Worm (Caenorhabditis elegans) whole organism, midembryonic: Measurements from ENCODE around the gene C47E12.12.

Source experiments
- T22C8.4 ChIP-seq: fragments of 200-800 bp; sonication (Bioruptor generic); IDR thresholded peaks from 2 replicates; pipeline ENCODE4 v1.3.6; 2022; ENCODE audit warnings: missing genetic modification characterization, missing compliant biosample characterization
- cog-1 ChIP-seq: sonication (generic microtip); optimal IDR thresholded peaks from 2 replicates; lab custom pipeline; 2016; ENCODE audit warnings: missing genetic modification characterization, missing compliant biosample characterization
- flt-1 ChIP-seq: fragments of 200-800 bp; sonication (Bioruptor generic); IDR thresholded peaks from 2 replicates; pipeline ENCODE4 v1.3.6; 2022; ENCODE audit warnings: missing genetic modification characterization, missing compliant biosample characterization
- med-1 ChIP-seq: sonication (generic microtip); optimal IDR thresholded peaks from 2 replicates; lab custom pipeline; 2017; ENCODE audit warnings: missing genetic modification characterization, mild to moderate bottlenecking, missing compliant biosample characterization, antibody characterized with exemption, missing genetic modification reagents; ENCODE audit not compliant: insufficient read depth
- ref-1 ChIP-seq: fragments of 200-800 bp; sonication (Bioruptor generic); conservative IDR thresholded peaks from 2 replicates; pipeline ENCODE4 v1.3.6; 2022; ENCODE audit warnings: missing genetic modification reagents, missing genetic modification characterization, missing compliant biosample characterization
- tab-1 ChIP-seq: fragments of 200-800 bp; sonication (Bioruptor generic); IDR thresholded peaks from 2 replicates; pipeline ENCODE4 v1.3.6; 2022; ENCODE audit warnings: missing genetic modification characterization, missing compliant biosample characterization
- ztf-23 ChIP-seq: fragments of 200-800 bp; sonication (Bioruptor generic); IDR thresholded peaks from 2 replicates; pipeline ENCODE4 v1.3.6; 2022; ENCODE audit warnings: missing genetic modification reagents, missing genetic modification characterization, missing compliant biosample characterization
- ztf-29 ChIP-seq: fragments of 200-800 bp; sonication (Bioruptor generic); IDR thresholded peaks from 2 replicates; pipeline ENCODE4 v1.3.6; 2022; ENCODE audit warnings: missing genetic modification reagents, missing genetic modification characterization, missing compliant biosample characterization

- no peak for TF ChIP-seq flt-1 (GFP tag; lab: Robert Waterston, UW)
- TF ChIP-seq ztf-29 (GFP tag; lab: Robert Waterston, UW), result no peak
- TF ChIP-seq ztf-23 (GFP tag; lab: Robert Waterston, UW), result no peak
- no peak for TF ChIP-seq cog-1 (tag; lab: Kevin White, UChicago)
- no peak for TF ChIP-seq ref-1 (GFP tag; lab: Robert Waterston, UW)
- no peak for TF ChIP-seq tab-1 (GFP tag; lab: Robert Waterston, UW)
- TF ChIP-seq med-1 (GFP tag; lab: Kevin White, UChicago), result no peak
- no peak for TF ChIP-seq T22C8.4 (GFP tag; lab: Robert Waterston, UW)
These were observed 48.8 kb upstream of the C47E12.12 start, which contains the start of gene F44D12.19 for ce11 chrIV:10021283-10021682.
